Worm (Caenorhabditis elegans) whole organism, late embryonic: ENCODE measurements around the gene scl-8.

Experiments used
- C08G9.2 ChIP-seq: sonication (generic microtip); optimal IDR thresholded peaks from 2 replicates; lab custom pipeline; 2016; ENCODE audit warnings: mild to moderate bottlenecking, missing genetic modification characterization, moderate library complexity, missing compliant biosample characterization
- C38D4.7 ChIP-seq: fragments of 200-800 bp; sonication (Bioruptor generic); optimal IDR thresholded peaks from 2 replicates; lab custom pipeline; 2018; ENCODE audit warnings: mild to moderate bottlenecking, missing genetic modification characterization, moderate library complexity, missing compliant biosample characterization
- F13H6.1 ChIP-seq: sonication (generic microtip); optimal IDR thresholded peaks from 2 replicates; lab custom pipeline; 2016; ENCODE audit warnings: missing genetic modification characterization, missing compliant biosample characterization
- Y22D7AL.16 ChIP-seq: sonication (generic microtip); optimal IDR thresholded peaks from 2 replicates; lab custom pipeline; 2016; ENCODE audit warnings: missing genetic modification characterization, missing compliant biosample characterization
- ama-1 ChIP-seq: fragments of 150-350 bp; optimal IDR thresholded peaks from 2 replicates; lab custom pipeline; 2014
- ceh-14 ChIP-seq: sonication (generic microtip); optimal IDR thresholded peaks from 2 replicates; lab custom pipeline; 2016; ENCODE audit warnings: missing genotype, missing genetic modification characterization, missing compliant biosample characterization
- ceh-18 ChIP-seq: sonication (generic microtip); optimal IDR thresholded peaks from 2 replicates; lab custom pipeline; 2016; ENCODE audit warnings: missing genetic modification characterization, missing compliant biosample characterization
- ceh-19 ChIP-seq: fragments of 200-800 bp; sonication (Bioruptor generic); optimal IDR thresholded peaks from 2 replicates; lab custom pipeline; 2018; ENCODE audit warnings: mild to moderate bottlenecking, missing genetic modification characterization, missing compliant biosample characterization
- ceh-24 ChIP-seq: sonication (generic microtip); optimal IDR thresholded peaks from 2 replicates; lab custom pipeline; 2016; ENCODE audit warnings: mild to moderate bottlenecking, missing genetic modification characterization, missing compliant biosample characterization
- ceh-31 ChIP-seq: sonication (generic microtip); optimal IDR thresholded peaks from 2 replicates; lab custom pipeline; 2016; ENCODE audit warnings: missing genetic modification characterization, missing compliant biosample characterization
- ceh-34 ChIP-seq: sonication (generic microtip); optimal IDR thresholded peaks from 2 replicates; lab custom pipeline; 2016; ENCODE audit warnings: mild to moderate bottlenecking, missing genetic modification characterization, missing compliant biosample characterization
- ceh-45 ChIP-seq: fragments of 200-800 bp; sonication (Bioruptor generic); IDR thresholded peaks from 2 replicates; pipeline ENCODE4 v1.3.6; 2022; ENCODE audit warnings: missing genetic modification reagents, missing genetic modification characterization, missing compliant biosample characterization
- ceh-48 ChIP-seq: sonication (generic microtip); optimal IDR thresholded peaks from 2 replicates; lab custom pipeline; 2016; ENCODE audit warnings: missing genetic modification characterization, inconsistent platforms, missing compliant biosample characterization
- ceh-6 ChIP-seq: fragments of 200-800 bp; sonication (Bioruptor generic); optimal IDR thresholded peaks from 2 replicates; lab custom pipeline; 2018; ENCODE audit warnings: mild to moderate bottlenecking, missing genetic modification characterization, missing compliant biosample characterization
- elt-2 ChIP-seq: sonication (generic microtip); optimal IDR thresholded peaks from 2 replicates; lab custom pipeline; 2016; ENCODE audit warnings: missing genetic modification reagents, missing genetic modification characterization, missing compliant biosample characterization
- elt-4 ChIP-seq: sonication (generic microtip); optimal IDR thresholded peaks from 2 replicates; lab custom pipeline; 2016; ENCODE audit warnings: missing genetic modification characterization, missing compliant biosample characterization
- ets-4 ChIP-seq: sonication (generic microtip); optimal IDR thresholded peaks from 2 replicates; lab custom pipeline; 2016; ENCODE audit warnings: missing genetic modification characterization, missing compliant biosample characterization
- eyg-1 ChIP-seq: sonication (generic microtip); optimal IDR thresholded peaks from 2 replicates; lab custom pipeline; 2016; ENCODE audit warnings: missing genotype, missing genetic modification characterization, missing compliant biosample characterization
- fax-1 ChIP-seq: sonication (generic microtip); optimal IDR thresholded peaks from 2 replicates; lab custom pipeline; 2016; ENCODE audit warnings: missing genotype, missing genetic modification characterization, missing compliant biosample characterization
- fkh-6 ChIP-seq: sonication (generic microtip); optimal IDR thresholded peaks from 2 replicates; lab custom pipeline; 2016; ENCODE audit warnings: missing genetic modification characterization, missing compliant biosample characterization
- hlh-15 ChIP-seq: sonication (generic microtip); optimal IDR thresholded peaks from 2 replicates; lab custom pipeline; 2016; ENCODE audit warnings: missing genetic modification characterization, missing compliant biosample characterization
- hlh-30 ChIP-seq: sonication (generic microtip); optimal IDR thresholded peaks from 2 replicates; lab custom pipeline; 2017; ENCODE audit warnings: antibody characterized with exemption, missing genetic modification characterization, missing compliant biosample characterization; ENCODE audit not compliant: insufficient read depth
- hlh-6 ChIP-seq: sonication (generic microtip); optimal IDR thresholded peaks from 2 replicates; lab custom pipeline; 2016; ENCODE audit warnings: missing genotype, missing genetic modification characterization, missing compliant biosample characterization
- mec-3 ChIP-seq: sonication (generic microtip); optimal IDR thresholded peaks from 2 replicates; lab custom pipeline; 2016; ENCODE audit warnings: borderline replicate concordance, missing genetic modification characterization, missing compliant biosample characterization
- nfya-1 ChIP-seq: sonication (generic microtip); optimal IDR thresholded peaks from 2 replicates; lab custom pipeline; 2017; ENCODE audit warnings: missing genetic modification characterization, mild to moderate bottlenecking, missing compliant biosample characterization, antibody characterized with exemption, moderate library complexity
- nhr-232 ChIP-seq: sonication (generic microtip); optimal IDR thresholded peaks from 2 replicates; lab custom pipeline; 2016; ENCODE audit warnings: missing genetic modification characterization, missing compliant biosample characterization
- npax-4 ChIP-seq: sonication (generic microtip); optimal IDR thresholded peaks from 2 replicates; lab custom pipeline; 2016; ENCODE audit warnings: missing genetic modification characterization, missing compliant biosample characterization
- odd-2 ChIP-seq: sonication (generic microtip); optimal IDR thresholded peaks from 2 replicates; lab custom pipeline; 2017; ENCODE audit warnings: antibody characterized with exemption, mild to moderate bottlenecking, missing genetic modification characterization, missing compliant biosample characterization
- pag-3 ChIP-seq: sonication (generic microtip); optimal IDR thresholded peaks from 2 replicates; lab custom pipeline; 2016; ENCODE audit warnings: missing compliant biosample characterization, missing genetic modification characterization, borderline replicate concordance
- pax-1 ChIP-seq: fragments of 150-350 bp; optimal IDR thresholded peaks from 2 replicates; lab custom pipeline; 2014; ENCODE audit warnings: missing biosample characterization, missing genetic modification characterization
- pha-2 ChIP-seq: sonication (generic microtip); optimal IDR thresholded peaks from 2 replicates; lab custom pipeline; 2017; ENCODE audit warnings: mild to moderate bottlenecking, missing genetic modification characterization, missing compliant biosample characterization
- pros-1 ChIP-seq: fragments of 150-350 bp; optimal IDR thresholded peaks from 2 replicates; lab custom pipeline; 2014; ENCODE audit warnings: missing biosample characterization, missing genetic modification reagents, missing genetic modification characterization
- tbx-2 ChIP-seq: sonication (generic microtip); optimal IDR thresholded peaks from 2 replicates; lab custom pipeline; 2016; ENCODE audit warnings: missing genetic modification characterization, missing compliant biosample characterization
- tbx-7 ChIP-seq: sonication (generic microtip); optimal IDR thresholded peaks from 2 replicates; lab custom pipeline; 2016; ENCODE audit warnings: missing genotype, missing genetic modification characterization, missing compliant biosample characterization
- unc-42 ChIP-seq: sonication (generic microtip); optimal IDR thresholded peaks from 2 replicates; lab custom pipeline; 2016; ENCODE audit warnings: missing genotype, missing genetic modification characterization, missing compliant biosample characterization
- unc-86 ChIP-seq: sonication (generic microtip); optimal IDR thresholded peaks from 2 replicates; lab custom pipeline; 2016; ENCODE audit warnings: missing genetic modification characterization, missing compliant biosample characterization

The scl-8 gene

DNA sequence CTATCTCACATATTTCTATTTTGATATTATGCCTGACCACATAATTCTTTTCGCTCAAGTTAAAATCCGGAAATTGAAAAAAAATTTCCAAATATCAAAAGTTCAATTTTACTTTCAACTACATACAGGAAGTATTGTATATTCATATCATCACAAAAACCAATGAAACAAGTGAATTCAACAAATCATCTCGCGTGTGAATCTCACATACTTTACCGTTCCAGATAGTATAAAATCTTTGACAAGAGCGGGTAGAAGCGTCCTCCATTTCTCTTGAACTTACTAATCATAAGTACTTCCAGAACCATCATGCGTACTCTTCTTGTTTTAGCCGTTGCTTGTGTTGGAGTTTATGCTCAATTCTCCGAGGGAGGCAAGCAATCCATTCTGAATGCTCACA is at the start of gene scl-8:
TSS of gene scl-8 (plus strand) at position 301 of the 400 bp plus-strand sequence.
- TF ChIP-seq pax-1 (no peak), pag-3 (tag; lab: Kevin White, UChicago) (no peak), unc-42 (no peak), elt-2 (no peak), ceh-34 (tag; lab: Kevin White, UChicago) (no peak), ceh-6 (no peak), pha-2 (tag; lab: Kevin White, UChicago) (no peak)

DNA sequence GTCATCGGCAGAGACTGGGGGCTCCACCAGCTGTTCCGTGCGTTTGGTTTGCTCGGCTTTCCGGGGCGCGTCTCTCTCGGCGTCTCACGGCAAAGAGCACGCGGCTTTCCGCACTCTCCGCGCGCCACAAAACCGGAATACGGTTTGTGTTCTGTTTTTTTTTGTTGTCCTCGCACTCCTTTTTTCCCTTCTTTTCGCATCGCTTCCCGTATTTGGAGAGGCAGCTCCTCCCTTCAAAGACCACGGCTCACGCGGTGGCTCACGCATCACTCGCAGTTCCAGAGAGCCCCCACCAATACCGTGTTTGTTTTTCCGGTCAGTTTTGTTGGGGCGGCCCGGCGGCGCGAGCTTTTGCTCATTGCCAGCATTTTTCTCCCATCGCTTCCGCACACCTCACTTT is 48.7 kb upstream of the scl-8 start:
- TF ChIP-seq ceh-6 (no peak), C08G9.2 (tag; lab: Kevin White, UChicago) (peak; percentile 36), hlh-6 (tag; lab: Kevin White, UChicago) (peak; percentile 54), elt-4 (peak; percentile 55), ama-1 (lab: Kevin White, UChicago) (no peak), unc-42 (no peak), tbx-2 (tag; lab: Kevin White, UChicago) (peak; percentile 21), fax-1 (peak; percentile 57)
- TF ChIP-seq, all 69 proteins: peak for 5

DNA sequence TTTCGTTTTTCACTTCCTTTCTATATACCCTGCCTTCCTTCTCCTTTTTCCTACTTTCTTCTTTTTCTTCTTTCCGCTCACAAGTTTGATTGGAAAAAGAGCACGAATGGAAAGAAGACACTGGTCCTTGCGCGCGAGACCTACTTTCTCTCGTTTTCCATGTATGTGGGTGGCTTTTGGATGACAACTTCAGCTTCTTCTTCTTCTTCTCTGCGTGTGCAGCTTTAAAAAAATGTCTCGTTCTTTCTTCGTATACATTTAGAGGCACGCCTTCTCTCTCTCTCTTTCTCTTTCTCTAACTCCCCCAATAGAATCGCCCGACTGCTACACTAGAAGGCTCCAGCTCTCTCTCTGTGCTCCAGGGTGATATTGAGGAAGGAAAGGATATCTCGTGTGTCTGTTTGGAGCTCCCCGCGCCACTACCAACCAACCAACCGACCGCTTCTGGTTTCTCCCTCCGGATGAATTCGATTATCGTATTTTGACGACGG is 45.6 kb upstream of the scl-8 start:
- TF ChIP-seq ceh-31 (tag; lab: Kevin White, UChicago) (peak; percentile 36), ceh-14 (tag; lab: Kevin White, UChicago) (no peak), ceh-19 (GFP tag; lab: Kevin White, UChicago) (peak; percentile 33), hlh-15 (tag; lab: Kevin White, UChicago) (no peak), ceh-45 (GFP tag; lab: Robert Waterston, UW) (no peak), F13H6.1 (no peak), odd-2 (tag; lab: Kevin White, UChicago) (no peak), C08G9.2 (tag; lab: Kevin White, UChicago) (no peak), C38D4.7 (GFP tag; lab: Kevin White, UChicago) (no peak), ceh-18 (tag; lab: Kevin White, UChicago) (peak; percentile 20), nfya-1 (peak; percentile 33), pros-1 (no peak), fkh-6 (tag; lab: Kevin White, UChicago) (peak; percentile 1), Y22D7AL.16 (tag; lab: Kevin White, UChicago) (no peak), fax-1 (peak; percentile 2), unc-42 (peak; percentile 93), hlh-6 (tag; lab: Kevin White, UChicago) (no peak)

DNA sequence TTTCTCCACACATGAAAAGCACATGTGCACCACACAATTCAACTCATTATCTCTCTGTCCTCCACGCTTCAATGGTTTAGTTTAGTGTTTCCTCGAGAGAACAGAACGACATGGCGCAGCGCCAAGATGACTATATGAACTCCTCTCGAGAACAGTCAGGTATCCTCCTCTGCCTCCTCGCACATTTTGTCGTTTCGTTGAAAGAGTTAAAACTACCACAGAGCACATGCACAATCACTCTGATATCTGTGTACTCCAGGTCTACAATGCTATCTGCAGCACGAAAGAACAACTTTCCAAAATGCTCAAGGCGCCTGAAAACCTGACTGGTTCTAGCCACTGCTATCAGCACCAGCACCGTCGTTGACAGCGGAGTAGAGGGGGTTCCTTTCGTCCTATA is 44.8 kb upstream of the scl-8 start:
- TF ChIP-seq ceh-48: no peak
- no peak for TF ChIP-seq hlh-30 (tag; lab: Kevin White, UChicago)
- TF ChIP-seq mec-3: no peak
- no peak for TF ChIP-seq npax-4 (tag; lab: Kevin White, UChicago)
- TF ChIP-seq pax-1: no peak
- TF ChIP-seq pros-1: no peak
- TF ChIP-seq hlh-15 (tag; lab: Kevin White, UChicago): no peak
- TF ChIP-seq ceh-14 (tag; lab: Kevin White, UChicago): no peak
- TF ChIP-seq tbx-7: no peak
- TF ChIP-seq unc-86: no peak
- TF ChIP-seq eyg-1 (tag; lab: Kevin White, UChicago): no peak
- TF ChIP-seq nfya-1: no peak
- TF ChIP-seq nhr-232 (tag; lab: Kevin White, UChicago): no peak
- TF ChIP-seq ceh-24 (tag; lab: Kevin White, UChicago): no peak
- no peak for TF ChIP-seq ets-4
